Fruit fly (Drosophila melanogaster) whole organism, adult: Measurements from ENCODE around the gene Svil.

ENCODE experiments used
- CG11617 ChIP-seq: fragments of 200-800 bp; sonication (Bioruptor generic); optimal IDR thresholded peaks from 2 replicates; lab custom pipeline; 2017; ENCODE audit warnings: mild to moderate bottlenecking, missing biosample characterization, missing genetic modification reagents, missing genetic modification characterization
- CG1620 ChIP-seq: fragments of 200-800 bp; sonication (Bioruptor generic); optimal IDR thresholded peaks from 2 replicates; lab custom pipeline; 2016; ENCODE audit warnings: missing biosample characterization, missing genetic modification characterization
- CG33017 ChIP-seq: fragments of 200-800 bp; sonication (Bioruptor generic); optimal IDR thresholded peaks from 2 replicates; lab custom pipeline; 2018; ENCODE audit warnings: missing biosample characterization, mild to moderate bottlenecking, missing genetic modification characterization, moderate library complexity
- CG7045 ChIP-seq: fragments of 200-800 bp; sonication (Bioruptor generic); optimal IDR thresholded peaks from 2 replicates; lab custom pipeline; 2017; ENCODE audit warnings: missing biosample characterization, mild to moderate bottlenecking, missing genetic modification characterization
- CG7101 ChIP-seq: fragments of 200-800 bp; sonication (Bioruptor generic); optimal IDR thresholded peaks from 2 replicates; lab custom pipeline; 2018; ENCODE audit warnings: missing biosample characterization, mild to moderate bottlenecking, missing genetic modification characterization, moderate library complexity
- Hr96 ChIP-seq: fragments of 200-800 bp; sonication (Bioruptor generic); optimal IDR thresholded peaks from 2 replicates; lab custom pipeline; 2016; ENCODE audit warnings: missing biosample characterization, missing genetic modification characterization
- bab1 ChIP-seq: fragments of 200-800 bp; sonication (Bioruptor generic); optimal IDR thresholded peaks from 3 replicates; lab custom pipeline; 2019; ENCODE audit warnings: missing biosample characterization, mild to moderate bottlenecking, missing genetic modification characterization, moderate library complexity
- cic ChIP-seq: fragments of 200-800 bp; sonication (Bioruptor generic); optimal IDR thresholded peaks from 2 replicates; lab custom pipeline; 2017; ENCODE audit warnings: missing biosample characterization, mild to moderate bottlenecking, missing genetic modification characterization, moderate library complexity
- cnc ChIP-seq, 2 experiments: fragments of >200 bp; optimal IDR thresholded peaks; 2 replicates each; lab custom pipeline; 2017
- kay ChIP-seq: fragments of 200-800 bp; sonication (Bioruptor generic); peaks from one replicate; lab custom pipeline; 2016; ENCODE audit warnings: missing biosample characterization, missing genetic modification characterization, borderline replicate concordance
- ovo ChIP-seq: fragments of 200-800 bp; sonication (Bioruptor generic); optimal IDR thresholded peaks from 2 replicates; lab custom pipeline; 2016; ENCODE audit warnings: missing biosample characterization, missing genetic modification characterization
- pad ChIP-seq: fragments of 200-800 bp; sonication (Bioruptor generic); optimal IDR thresholded peaks from 3 replicates; lab custom pipeline; 2017; ENCODE audit warnings: missing biosample characterization, missing genetic modification characterization, mild to moderate bottlenecking, moderate library complexity, missing genetic modification reagents
- tj ChIP-seq: fragments of 200-800 bp; sonication (Bioruptor generic); optimal IDR thresholded peaks from 3 replicates; lab custom pipeline; 2017; ENCODE audit warnings: missing biosample characterization, mild to moderate bottlenecking, missing genetic modification characterization, moderate library complexity

dm6 chr3L:2371882-2372281, 5.6 kb upstream of the Svil start, which contains the start of the genes CG1317 and CG8993:
- TF ChIP-seq CG33017 (no peak), bab1 (GFP tag; lab: Kevin White, UChicago) (peak; percentile 84), tj (GFP tag; lab: Kevin White, UChicago) (peak; percentile 29), cic (GFP tag; lab: Kevin White, UChicago) (no peak), pad (GFP tag; lab: Kevin White, UChicago) (peak; percentile 22), ovo (GFP tag; lab: Kevin White, UChicago) (peak; percentile 62), kay (GFP tag; lab: Kevin White, UChicago) (peak; percentile 55), cnc (optimal IDR thresholded peaks at IDR 0.05; lab: Kevin White, UChicago) (no peak), Hr96 (GFP tag; lab: Kevin White, UChicago) (no peak), CG11617 (GFP tag; lab: Kevin White, UChicago) (peak; percentile 44), CG1620 (GFP tag; lab: Kevin White, UChicago) (peak; percentile 43), CG7101 (tag; lab: Kevin White, UChicago) (peak; percentile 59), CG7045 (GFP tag; lab: Kevin White, UChicago) (peak; percentile 44)
